Fruit fly (Drosophila melanogaster): Measurements from ENCODE around the gene CG2258.

DNA sequence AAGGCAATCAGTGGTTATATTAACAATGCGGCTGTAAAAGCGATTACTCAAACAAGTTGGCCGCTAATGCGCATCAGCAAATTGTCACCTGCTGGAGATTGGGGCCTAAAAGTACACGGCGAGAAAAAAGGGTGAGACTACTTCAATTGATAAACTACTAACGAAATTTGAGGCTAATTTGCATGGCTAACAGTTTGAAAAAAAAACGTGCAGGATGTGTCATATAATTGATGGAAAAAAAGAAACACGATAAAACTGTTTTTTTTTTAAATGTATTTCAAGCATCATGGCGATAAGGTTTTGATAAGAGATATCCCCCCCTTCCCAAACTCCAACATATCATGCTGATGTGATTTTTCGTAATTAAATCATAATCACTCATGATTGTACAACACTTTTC is 10.8 kb upstream of the CG2258 start:
- TF ChIP-seq Crg-1 (GFP tag; optimal IDR thresholded peaks at IDR 0.05) (no peak), CG7045 (GFP tag; optimal IDR thresholded peaks at IDR 0.05) (peak; percentile 15), kay (GFP tag; ENCODE audit: borderline replicate concordance) (no peak)
